Worm (Caenorhabditis elegans) whole organism, mixed stage, embryonic: ENCODE measurements around the gene nhr-170.

Source experiments
- ceh-83 ChIP-seq: fragments of 200-800 bp; sonication (Bioruptor generic); optimal IDR thresholded peaks from 2 replicates; lab custom pipeline; 2018; ENCODE audit warnings: mild to moderate bottlenecking, missing genetic modification characterization, missing compliant biosample characterization
- elt-3 ChIP-seq: fragments of 150-350 bp; optimal IDR thresholded peaks from 2 replicates; lab custom pipeline; 2014; ENCODE audit warnings: missing biosample characterization, missing genetic modification characterization
- lin-13 ChIP-seq: fragments of 150-350 bp; optimal IDR thresholded peaks from 2 replicates; lab custom pipeline; 2014; ENCODE audit warnings: missing biosample characterization, missing genetic modification characterization
- nhr-237 ChIP-seq: fragments of 150-350 bp; optimal IDR thresholded peaks from 2 replicates; lab custom pipeline; 2014; ENCODE audit warnings: missing biosample characterization, missing genetic modification characterization
- unc-62 ChIP-seq: fragments of 150-350 bp; optimal IDR thresholded peaks from 2 replicates; lab custom pipeline; 2014; ENCODE audit warnings: missing biosample characterization, missing genetic modification reagents, missing genetic modification characterization
- ztf-11 ChIP-seq: fragments of 150-350 bp; optimal IDR thresholded peaks from 2 replicates; lab custom pipeline; 2014; ENCODE audit warnings: missing biosample characterization, missing genetic modification characterization

DNA sequence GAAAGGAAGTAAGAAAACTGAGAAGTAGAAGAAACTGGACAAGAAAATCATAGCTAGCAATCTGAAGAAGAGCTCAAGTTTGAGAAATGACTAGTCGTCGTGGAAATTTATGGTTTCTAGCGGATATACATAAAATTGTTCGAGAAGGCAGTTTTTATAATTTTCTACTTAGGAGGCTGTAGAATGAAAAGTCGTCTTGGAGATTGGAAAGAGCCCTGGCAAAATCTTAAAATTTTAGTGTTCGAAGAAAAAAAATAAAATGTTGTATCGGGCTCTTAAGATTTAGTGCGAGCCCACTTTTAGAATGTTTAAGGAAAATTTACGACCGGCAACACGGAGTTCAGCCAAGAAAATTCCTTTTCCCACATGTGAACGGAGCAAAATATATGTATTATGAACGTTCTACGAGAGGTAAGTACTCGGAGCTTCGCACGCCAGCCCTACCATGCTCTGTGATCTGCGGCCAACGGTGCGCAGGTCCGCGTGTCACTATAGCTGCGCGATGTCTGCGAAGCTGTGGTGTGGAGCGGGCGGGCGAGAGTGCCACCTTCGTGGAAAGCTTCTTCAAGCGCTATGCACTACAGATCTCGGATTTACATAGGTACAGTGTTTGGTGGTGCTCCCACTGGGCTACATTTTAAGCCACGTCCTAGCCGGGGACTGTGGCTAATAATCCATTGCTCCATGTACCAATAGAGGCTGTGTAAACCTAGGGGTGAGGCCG is 53.5 kb downstream of the nhr-170 start, which contains the start of gene clec-251:
- TF ChIP-seq lin-13 (no peak), ceh-83 (no peak), nhr-237 (no peak), unc-62 (GFP tag; lab: Kevin White, UChicago) (no peak), ztf-11 (tag; lab: Kevin White, UChicago) (no peak), elt-3 (tag; lab: Kevin White, UChicago) (no peak)
